Fruit fly (Drosophila melanogaster) Kc167 (cell line): ENCODE measurements around the gene CG13713.

Experiments
- Myc ChIP-seq: fragments of >200 bp; optimal IDR thresholded peaks from 2 replicates; lab custom pipeline; 2017; ENCODE audit warnings: missing external identifiers
- Sin3A ChIP-seq: fragments of >200 bp; optimal IDR thresholded peaks from 2 replicates; lab custom pipeline; 2018; ENCODE audit warnings: missing external identifiers
- h ChIP-seq: fragments of >200 bp; optimal IDR thresholded peaks from 3 replicates; lab custom pipeline; 2018; ENCODE audit warnings: missing external identifiers
- insv ChIP-seq: fragments of >200 bp; optimal IDR thresholded peaks from 3 replicates; lab custom pipeline; 2018; ENCODE audit warnings: missing external identifiers

DNA sequence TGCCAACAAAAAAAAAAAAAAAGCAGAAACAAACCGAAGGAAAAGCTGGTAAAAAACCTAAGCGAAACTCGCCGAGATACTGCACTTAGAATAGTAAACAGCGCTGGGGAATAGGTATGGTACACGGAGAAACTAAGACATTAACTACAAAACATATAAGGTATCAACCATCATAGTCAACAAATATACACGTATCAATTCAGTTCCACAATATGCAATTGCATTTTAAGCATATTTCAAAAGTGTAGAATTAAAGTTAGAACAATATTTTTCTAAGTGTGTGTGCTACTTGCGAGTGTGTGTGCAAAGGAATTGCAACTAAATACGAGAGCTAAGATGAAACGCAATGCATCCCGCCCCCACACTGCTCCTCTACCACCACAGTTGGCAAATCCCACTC is 10.4 kb downstream of the CG13713 start:
- TF ChIP-seq Sin3A, result no peak
- no peak for TF ChIP-seq insv (lab: Kevin White, UChicago)
- no peak for TF ChIP-seq h (lab: Kevin White, UChicago)
- no peak for TF ChIP-seq Myc (lab: Kevin White, UChicago)
